Worm (Caenorhabditis elegans): ENCODE data around the gene lir-3.

Gene lir-3

ce11 chrII:11163291-11163690 lies 21.3 kb downstream of the lir-3 start:
- TF ChIP-seq nhr-76 (tag; optimal IDR thresholded peaks at IDR 0.05) = no peak
- no peak for TF ChIP-seq hmg-11 (tag; optimal IDR thresholded peaks at IDR 0.05)
- TF ChIP-seq elt-1 (tag; optimal IDR thresholded peaks at IDR 0.05) = no peak
- no peak for TF ChIP-seq ceh-16 (tag; optimal IDR thresholded peaks at IDR 0.05)
- TF ChIP-seq aly-2 (tag; optimal IDR thresholded peaks at IDR 0.05) = no peak
- no peak for TF ChIP-seq elt-2 (tag; optimal IDR thresholded peaks at IDR 0.05)

ce11 chrII:11162390-11162789 lies 22.2 kb downstream of the lir-3 start, which contains the start of gene ptr-13:
TSS of gene ptr-13 (minus strand) at chrII:11162481.
- no peak for TF ChIP-seq egl-27 (tag; optimal IDR thresholded peaks at IDR 0.05)
- no peak for TF ChIP-seq unc-62 (GFP tag; optimal IDR thresholded peaks at IDR 0.05)
- no peak for TF ChIP-seq nhr-23 (tag; optimal IDR thresholded peaks at IDR 0.05)
- TF ChIP-seq sea-2 (GFP tag; optimal IDR thresholded peaks at IDR 0.05) = no peak
- TF ChIP-seq elt-3 (tag; optimal IDR thresholded peaks at IDR 0.05) = peak in 1 of 3 experiments; percentile 24
- TF ChIP-seq fos-1 (tag; optimal IDR thresholded peaks at IDR 0.05) = no peak

- TF ChIP-seq nhr-25 (tag; optimal IDR thresholded peaks at IDR 0.05) (peak; percentile 26), nhr-28 (tag; optimal IDR thresholded peaks at IDR 0.05) (no peak)
These were observed 22.9 kb downstream of the lir-3 start for ce11 chrII:11161675-11162074.

ce11 chrII:11157660-11158059 lies 26.9 kb downstream of the lir-3 start:
- TF ChIP-seq nfya-1 (tag; optimal IDR thresholded peaks at IDR 0.05; ENCODE audit: insufficient read depth) (peak; percentile 42), ceh-82 (tag; optimal IDR thresholded peaks at IDR 0.05) (peak; percentile 12), hmg-11 (tag; optimal IDR thresholded peaks at IDR 0.05) (peak; percentile 77), nhr-43 (tag; optimal IDR thresholded peaks at IDR 0.05; ENCODE audit: poor library complexity, severe bottlenecking) (peak; percentile 33), ztf-11 (tag; optimal IDR thresholded peaks at IDR 0.05) (no peak), pha-4 (tag; optimal IDR thresholded peaks at IDR 0.05) (peak; percentile 12), elt-2 (tag; optimal IDR thresholded peaks at IDR 0.05) (peak; percentile 56), ceh-9 (tag; optimal IDR thresholded peaks at IDR 0.05) (no peak), jun-1 (tag; optimal IDR thresholded peaks at IDR 0.05) (peak; percentile 32), sea-2 (GFP tag; optimal IDR thresholded peaks at IDR 0.05) (no peak), snpc-4 (tag; optimal IDR thresholded peaks at IDR 0.05) (peak; percentile 3), skn-1 (tag; optimal IDR thresholded peaks at IDR 0.05) (no peak), unc-62 (GFP tag; optimal IDR thresholded peaks at IDR 0.05) (peak; percentile 11), nhr-77 (tag; optimal IDR thresholded peaks at IDR 0.05) (no peak), R02D3.7 (tag; optimal IDR thresholded peaks at IDR 0.05) (peak; percentile 3), lin-39 (tag; optimal IDR thresholded peaks at IDR 0.05) (peak; percentile 58), eor-1 (tag; optimal IDR thresholded peaks at IDR 0.05) (no peak), tbx-2 (tag; optimal IDR thresholded peaks at IDR 0.05) (no peak), nhr-25 (tag; optimal IDR thresholded peaks at IDR 0.05) (peak; percentile 42), egl-27 (tag; optimal IDR thresholded peaks at IDR 0.05) (no peak), lsy-12 (tag; optimal IDR thresholded peaks at IDR 0.05) (no peak)

- TF ChIP-seq jun-1 (tag; optimal IDR thresholded peaks at IDR 0.05) (peak; percentile 18), elt-2 (tag; optimal IDR thresholded peaks at IDR 0.05) (peak; percentile 53), sea-2 (GFP tag; optimal IDR thresholded peaks at IDR 0.05) (no peak), pha-4 (tag; optimal IDR thresholded peaks at IDR 0.05) (peak; percentile 65)
These were observed 28.4 kb downstream of the lir-3 start for ce11 chrII:11156160-11156559.

- peak; percentile 60 for TF ChIP-seq elt-2 (tag; optimal IDR thresholded peaks at IDR 0.05)
- TF ChIP-seq lsy-12 (tag; optimal IDR thresholded peaks at IDR 0.05) = no peak
These were observed 29.2 kb downstream of the lir-3 start for ce11 chrII:11155400-11155799.

ce11 chrII:11154957-11155356 lies 29.6 kb downstream of the lir-3 start:
- TF ChIP-seq elt-2 (tag; optimal IDR thresholded peaks at IDR 0.05) = peak; percentile 71
- no peak for TF ChIP-seq pha-4 (tag; optimal IDR thresholded peaks at IDR 0.05)
- TF ChIP-seq ceh-16 (tag; optimal IDR thresholded peaks at IDR 0.05) = no peak
- no peak for TF ChIP-seq hmg-11 (tag; optimal IDR thresholded peaks at IDR 0.05)
- no peak for TF ChIP-seq sea-2 (GFP tag; optimal IDR thresholded peaks at IDR 0.05)
- no peak for TF ChIP-seq nfya-1 (tag; optimal IDR thresholded peaks at IDR 0.05; ENCODE audit: insufficient read depth)

Data from whole organism, L3 larva.